Fruit fly (Drosophila melanogaster): Measurements from ENCODE around the gene Sld5.

Sld5 gene

dm6 chr3R:26056381-26056780, at the start of gene Sld5, which contains the start of gene CG14543:
Gene Sld5 (minus strand): TSS chr3R:26056547.
Gene CG14543 (plus strand): TSS chr3R:26056630.
- TF ChIP-seq CG8301 (tag; optimal IDR thresholded peaks at IDR 0.05) (no peak), rn (GFP tag; IDR thresholded peaks at IDR 0.05) (no peak), EcR (GFP tag; optimal IDR thresholded peaks at IDR 0.05) (no peak), D1 (tag; optimal IDR thresholded peaks at IDR 0.05) (no peak), Snoo (tag; optimal IDR thresholded peaks at IDR 0.05) (no peak), CG9948 (tag; optimal IDR thresholded peaks at IDR 0.05) (no peak), CG34367 (tag; optimal IDR thresholded peaks at IDR 0.05) (no peak)

- TF ChIP-seq CG32121 (GFP tag; IDR thresholded peaks at IDR 0.05): peak; percentile 41; the same call in 1 of the 2 replicates
- TF ChIP-seq Snoo (tag; optimal IDR thresholded peaks at IDR 0.05): no peak
- TF ChIP-seq Ets98B (GFP tag; IDR thresholded peaks at IDR 0.05): peak; percentile 77
- no peak for TF ChIP-seq CG34367 (tag; optimal IDR thresholded peaks at IDR 0.05)
- TF ChIP-seq CG4496 (GFP tag; IDR thresholded peaks at IDR 0.05): peak; percentile 79
- peak; percentile 38; the same call in 1 of the 2 replicates for TF ChIP-seq CG10348 (GFP tag; IDR thresholded peaks at IDR 0.05)
- TF ChIP-seq CG17806 (tag; optimal IDR thresholded peaks at IDR 0.05): peak; percentile 17
- no peak for TF ChIP-seq Pif1A (GFP tag; optimal IDR thresholded peaks at IDR 0.05)
- no peak for TF ChIP-seq D1 (tag; optimal IDR thresholded peaks at IDR 0.05)
- peak; percentile 40 for TF ChIP-seq CG8301 (tag; optimal IDR thresholded peaks at IDR 0.05)
- TF ChIP-seq fd96Ca (GFP tag; IDR thresholded peaks at IDR 0.05): peak; percentile 61; the same call in 1 of the 3 replicates
- TF ChIP-seq CG9948 (tag; optimal IDR thresholded peaks at IDR 0.05): no peak
- TF ChIP-seq EcR (GFP tag; optimal IDR thresholded peaks at IDR 0.05): no peak
- no peak for TF ChIP-seq gl (tag; optimal IDR thresholded peaks at IDR 0.05)
- TF ChIP-seq CG12605 (GFP tag; IDR thresholded peaks at IDR 0.05): peak; percentile 30; the same call in 1 of the 2 replicates
- TF ChIP-seq CG15710 (tag; optimal IDR thresholded peaks at IDR 0.05): no peak
- peak; percentile 44 for TF ChIP-seq CG14655 (GFP tag; optimal IDR thresholded peaks at IDR 0.05)
- peak; percentile 16 for TF ChIP-seq Pif1B (GFP tag; optimal IDR thresholded peaks at IDR 0.05)
- peak; percentile 52 for TF ChIP-seq CG8159 (tag; optimal IDR thresholded peaks at IDR 0.05)
- TF ChIP-seq rn (GFP tag; IDR thresholded peaks at IDR 0.05): peak; percentile 31; the same call in 1 of the 2 replicates
- TF ChIP-seq CG13204 (GFP tag; optimal IDR thresholded peaks at IDR 0.05): no peak
Measured at dm6 chr3R:26105924-26106494, 49.7 kb upstream of the Sld5 start.

DNA sequence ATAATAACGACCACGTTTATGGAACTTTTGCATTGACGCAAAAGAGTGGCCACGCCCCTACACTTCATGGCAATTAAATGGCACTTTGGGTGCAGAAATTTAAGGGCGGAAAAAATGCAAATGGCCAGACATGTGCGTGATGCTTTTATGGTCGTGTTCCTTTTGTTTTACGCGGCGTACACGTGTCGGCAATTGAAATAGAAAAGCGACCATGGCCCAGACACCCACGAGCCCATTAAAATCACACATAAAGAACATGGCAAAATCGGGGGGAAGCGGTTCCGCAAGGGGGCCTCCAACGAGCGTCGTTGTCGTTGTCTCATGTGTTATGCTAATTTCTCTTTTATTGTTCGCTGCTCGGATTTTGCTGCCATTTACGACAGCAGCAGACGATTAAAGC, 49.1 kb upstream of the Sld5 start:
- TF ChIP-seq CG8159 (tag; optimal IDR thresholded peaks at IDR 0.05): no peak
- TF ChIP-seq CG9948 (tag; optimal IDR thresholded peaks at IDR 0.05): no peak
- TF ChIP-seq rn (GFP tag; IDR thresholded peaks at IDR 0.05): no peak
- no peak for TF ChIP-seq Ets98B (GFP tag; IDR thresholded peaks at IDR 0.05)
- no peak for TF ChIP-seq CG15710 (tag; optimal IDR thresholded peaks at IDR 0.05)
- TF ChIP-seq CG10348 (GFP tag; IDR thresholded peaks at IDR 0.05): no peak
- no peak for TF ChIP-seq CG13204 (GFP tag; optimal IDR thresholded peaks at IDR 0.05)
- no peak for TF ChIP-seq Pif1B (GFP tag; optimal IDR thresholded peaks at IDR 0.05)
- no peak for TF ChIP-seq CG8301 (tag; optimal IDR thresholded peaks at IDR 0.05)
- TF ChIP-seq fd96Ca (GFP tag; IDR thresholded peaks at IDR 0.05): no peak
- no peak for TF ChIP-seq CG32121 (GFP tag; IDR thresholded peaks at IDR 0.05)
- TF ChIP-seq Pif1A (GFP tag; optimal IDR thresholded peaks at IDR 0.05): no peak

DNA sequence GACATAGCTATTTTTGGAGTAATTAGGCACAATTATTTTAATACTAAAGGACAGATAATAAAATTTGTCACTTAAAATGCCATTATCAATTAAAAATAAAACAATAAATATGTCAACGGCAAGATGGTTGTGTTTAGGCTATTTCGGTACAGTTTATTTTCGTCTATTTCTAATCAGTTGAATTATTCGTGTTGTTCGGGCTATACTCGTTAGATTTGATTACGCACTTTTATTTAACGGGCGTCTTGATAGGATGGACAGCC, 48.7 kb upstream of the Sld5 start:
- TF ChIP-seq CG4496 (GFP tag; IDR thresholded peaks at IDR 0.05) (no peak), fd96Ca (GFP tag; IDR thresholded peaks at IDR 0.05) (no peak), CG8159 (tag; optimal IDR thresholded peaks at IDR 0.05) (no peak), Pif1A (GFP tag; optimal IDR thresholded peaks at IDR 0.05) (no peak), CG14655 (GFP tag; optimal IDR thresholded peaks at IDR 0.05) (no peak), CG13204 (GFP tag; optimal IDR thresholded peaks at IDR 0.05) (no peak), Ets98B (GFP tag; IDR thresholded peaks at IDR 0.05) (no peak), CG10348 (GFP tag; IDR thresholded peaks at IDR 0.05) (no peak), CG32121 (GFP tag; IDR thresholded peaks at IDR 0.05) (no peak), gl (tag; optimal IDR thresholded peaks at IDR 0.05) (no peak), CG17806 (tag; optimal IDR thresholded peaks at IDR 0.05) (no peak), rn (GFP tag; IDR thresholded peaks at IDR 0.05) (no peak), Snoo (tag; optimal IDR thresholded peaks at IDR 0.05) (no peak), EcR (GFP tag; optimal IDR thresholded peaks at IDR 0.05) (no peak)

dm6 chr3R:26104302-26105140, 48.2 kb upstream of the Sld5 start:
- TF ChIP-seq CG9948 (tag; optimal IDR thresholded peaks at IDR 0.05): peak; percentile 3
- TF ChIP-seq rn (GFP tag; IDR thresholded peaks at IDR 0.05): no peak
- no peak for TF ChIP-seq CG10348 (GFP tag; IDR thresholded peaks at IDR 0.05)
- TF ChIP-seq CG17806 (tag; optimal IDR thresholded peaks at IDR 0.05): peak; percentile 11
- no peak for TF ChIP-seq Pif1B (GFP tag; optimal IDR thresholded peaks at IDR 0.05)
- peak; percentile 10 for TF ChIP-seq CG8301 (tag; optimal IDR thresholded peaks at IDR 0.05)
- TF ChIP-seq gl (tag; optimal IDR thresholded peaks at IDR 0.05): no peak
- no peak for TF ChIP-seq fd96Ca (GFP tag; IDR thresholded peaks at IDR 0.05)
- no peak for TF ChIP-seq CG34367 (tag; optimal IDR thresholded peaks at IDR 0.05)
- TF ChIP-seq CG12605 (GFP tag; IDR thresholded peaks at IDR 0.05): no peak
- TF ChIP-seq CG4496 (GFP tag; IDR thresholded peaks at IDR 0.05): peak; percentile 59; the same call in 2 of the 3 replicates
- peak; percentile 22 for TF ChIP-seq CG15710 (tag; optimal IDR thresholded peaks at IDR 0.05)
- peak; percentile 27 for TF ChIP-seq CG14655 (GFP tag; optimal IDR thresholded peaks at IDR 0.05)
- peak; percentile 37 for TF ChIP-seq Pif1A (GFP tag; optimal IDR thresholded peaks at IDR 0.05)
- no peak for TF ChIP-seq CG13204 (GFP tag; optimal IDR thresholded peaks at IDR 0.05)
- TF ChIP-seq D1 (tag; optimal IDR thresholded peaks at IDR 0.05): no peak
- no peak for TF ChIP-seq EcR (GFP tag; optimal IDR thresholded peaks at IDR 0.05)
- TF ChIP-seq Snoo (tag; optimal IDR thresholded peaks at IDR 0.05): peak; percentile 76
- peak; percentile 54 for TF ChIP-seq CG8159 (tag; optimal IDR thresholded peaks at IDR 0.05)
- TF ChIP-seq CG32121 (GFP tag; IDR thresholded peaks at IDR 0.05): peak; percentile 26; the same call in 1 of the 2 replicates
- TF ChIP-seq Ets98B (GFP tag; IDR thresholded peaks at IDR 0.05): peak; percentile 36; the same call in 1 of the 2 replicates

Data from whole organism, pupa.